Worm (Caenorhabditis elegans) whole organism, L4 larva: Measurements from ENCODE around the gene air-1.

Source experiments
- F10B5.3 ChIP-seq: sonication (generic microtip); optimal IDR thresholded peaks from 2 replicates; lab custom pipeline; 2016; ENCODE audit warnings: mild to moderate bottlenecking, missing genetic modification characterization, missing compliant biosample characterization
- F26F4.8 ChIP-seq: fragments of 200-800 bp; sonication (Bioruptor generic); conservative IDR thresholded peaks from 2 replicates; pipeline ENCODE4 v1.3.6; 2022; ENCODE audit warnings: missing genetic modification characterization, missing compliant biosample characterization
- F37D6.2 ChIP-seq: sonication (generic microtip); optimal IDR thresholded peaks from 2 replicates; lab custom pipeline; 2016; ENCODE audit warnings: mild to moderate bottlenecking, missing genetic modification characterization, missing compliant biosample characterization
- F44E2.7 ChIP-seq: fragments of 200-800 bp; sonication (Bioruptor generic); IDR thresholded peaks from 2 replicates; pipeline ENCODE4 v2.1.2; 2022; ENCODE audit warnings: missing genetic modification characterization, missing compliant biosample characterization
- Y48G9A.11 ChIP-seq: fragments of 200-800 bp; sonication (Bioruptor generic); IDR thresholded peaks from 2 replicates; pipeline ENCODE4 v1.3.6; 2022; ENCODE audit warnings: missing genetic modification reagents, missing genetic modification characterization, missing compliant biosample characterization
- Y5F2A.4 ChIP-seq: fragments of 200-800 bp; sonication (Bioruptor generic); optimal IDR thresholded peaks from 2 replicates; lab custom pipeline; 2018; ENCODE audit warnings: mild to moderate bottlenecking, missing genetic modification characterization, missing compliant biosample characterization
- aha-1 ChIP-seq: fragments of 150-350 bp; peaks from one replicate; lab custom pipeline; 2014; ENCODE audit warnings: missing biosample characterization, missing genetic modification characterization
- arid-1 ChIP-seq: fragments of 200-800 bp; sonication (Bioruptor generic); conservative IDR thresholded peaks from 2 replicates; pipeline ENCODE4 v1.3.6; 2022; ENCODE audit warnings: missing genetic modification reagents, missing genetic modification characterization, missing compliant biosample characterization
- ceh-20 ChIP-seq: fragments of 200-800 bp; sonication (Bioruptor generic); IDR thresholded peaks from 2 replicates; pipeline ENCODE4 v1.3.6; 2022; ENCODE audit warnings: missing genetic modification reagents, missing genetic modification characterization, missing compliant biosample characterization
- ceh-32 ChIP-seq: sonication (generic microtip); optimal IDR thresholded peaks from 2 replicates; lab custom pipeline; 2016; ENCODE audit warnings: mild to moderate bottlenecking, missing genetic modification characterization, missing compliant biosample characterization; ENCODE audit not compliant: poor library complexity
- ceh-44 ChIP-seq: fragments of 200-800 bp; sonication (Bioruptor generic); IDR thresholded peaks from 2 replicates; pipeline ENCODE4 v1.3.6; 2022; ENCODE audit warnings: missing genetic modification reagents, missing genetic modification characterization, missing compliant biosample characterization
- ceh-62 ChIP-seq: sonication (generic microtip); optimal IDR thresholded peaks from 2 replicates; lab custom pipeline; 2017; ENCODE audit warnings: missing biosample characterization, missing genetic modification characterization
- daf-16 ChIP-seq, 3 experiments: sonication (generic microtip); optimal IDR thresholded peaks; 2 replicates each; lab custom pipeline; 2016 to 2017; ENCODE audit warnings: missing genetic modification characterization in 3 of 3, missing genetic modification reagents in 3 of 3, mild to moderate bottlenecking in 2 of 3, missing compliant biosample characterization in 2 of 3, missing biosample characterization in 1 of 3, moderate library complexity in 1 of 3
- dmd-6 ChIP-seq: fragments of 200-800 bp; sonication (Bioruptor generic); IDR thresholded peaks from 2 replicates; pipeline ENCODE4 v1.3.6; 2022; ENCODE audit warnings: missing genetic modification reagents, missing genetic modification characterization, missing compliant biosample characterization
- dpl-1 ChIP-seq: fragments of 150-350 bp; optimal IDR thresholded peaks from 2 replicates; lab custom pipeline; 2014; ENCODE audit warnings: missing biosample characterization, missing genetic modification reagents, missing genetic modification characterization
- dve-1 ChIP-seq: sonication (generic microtip); optimal IDR thresholded peaks from 2 replicates; lab custom pipeline; 2017; ENCODE audit warnings: antibody characterized with exemption, mild to moderate bottlenecking, missing genetic modification characterization, missing compliant biosample characterization; ENCODE audit not compliant: insufficient read depth
- gei-8 ChIP-seq: fragments of 200-800 bp; sonication (Bioruptor generic); optimal IDR thresholded peaks from 2 replicates; lab custom pipeline; 2018; ENCODE audit warnings: mild to moderate bottlenecking, missing genetic modification characterization, missing compliant biosample characterization
- hif-1 ChIP-seq, 2 experiments: sonication (generic microtip); optimal IDR thresholded peaks; 2 replicates each; lab custom pipeline; 2016 to 2017; ENCODE audit warnings: missing compliant biosample characterization in 2 of 2, missing genetic modification characterization in 2 of 2, missing genetic modification reagents in 2 of 2, missing genotype in 2 of 2, mild to moderate bottlenecking in 1 of 2
- hlh-11 ChIP-seq: fragments of 200-800 bp; sonication (Bioruptor generic); optimal IDR thresholded peaks from 2 replicates; lab custom pipeline; 2018; ENCODE audit warnings: mild to moderate bottlenecking, missing genetic modification characterization, missing compliant biosample characterization
- jun-1 ChIP-seq: fragments of 150-350 bp; optimal IDR thresholded peaks from 2 replicates; lab custom pipeline; 2014; ENCODE audit warnings: missing biosample characterization, missing genetic modification reagents, missing genetic modification characterization
- lin-1 ChIP-seq: fragments of 200-800 bp; sonication (Bioruptor generic); IDR thresholded peaks from 2 replicates; pipeline ENCODE4 v1.3.6; 2022; ENCODE audit warnings: missing genetic modification reagents, missing genetic modification characterization, missing compliant biosample characterization
- lir-3 ChIP-seq: sonication (generic microtip); optimal IDR thresholded peaks from 2 replicates; lab custom pipeline; 2016; ENCODE audit warnings: mild to moderate bottlenecking, missing genetic modification characterization, missing compliant biosample characterization
- lsy-2 ChIP-seq, 2 experiments: fragments of 150-350 bp in 1 of 2; sonication (generic microtip) in 1 of 2; optimal IDR thresholded peaks; 2 replicates each; lab custom pipeline; 2014 to 2017; ENCODE audit warnings: missing biosample characterization in 2 of 2, missing genetic modification characterization in 2 of 2
- mdt-29 ChIP-seq: fragments of 200-800 bp; sonication (Bioruptor generic); IDR thresholded peaks from 2 replicates; pipeline ENCODE4 v1.3.6; 2022; ENCODE audit warnings: missing genetic modification reagents, missing genetic modification characterization, missing compliant biosample characterization
- mxl-3 ChIP-seq: fragments of 200-800 bp; sonication (Bioruptor generic); optimal IDR thresholded peaks from 2 replicates; lab custom pipeline; 2018; ENCODE audit warnings: mild to moderate bottlenecking, missing genetic modification characterization, missing compliant biosample characterization
- nhr-111 ChIP-seq: fragments of 200-800 bp; sonication (Bioruptor generic); optimal IDR thresholded peaks from 2 replicates; lab custom pipeline; 2018; ENCODE audit warnings: mild to moderate bottlenecking, missing genetic modification characterization, missing compliant biosample characterization
- nhr-28 ChIP-seq: fragments of 150-350 bp; optimal IDR thresholded peaks from 2 replicates; lab custom pipeline; 2014; ENCODE audit warnings: missing biosample characterization, missing genetic modification characterization
- nhr-41 ChIP-seq: fragments of 200-800 bp; sonication (Bioruptor generic); IDR thresholded peaks from 2 replicates; pipeline ENCODE4 v1.3.6; 2022; ENCODE audit warnings: missing genetic modification reagents, missing genetic modification characterization, missing compliant biosample characterization
- nhr-42 ChIP-seq: fragments of 200-800 bp; sonication (Bioruptor generic); IDR thresholded peaks from 2 replicates; pipeline ENCODE4 v1.3.6; 2022; ENCODE audit warnings: missing genetic modification characterization, missing compliant biosample characterization
- nhr-48 ChIP-seq: sonication (generic microtip); optimal IDR thresholded peaks from 2 replicates; lab custom pipeline; 2016; ENCODE audit warnings: mild to moderate bottlenecking, missing genetic modification characterization, missing compliant biosample characterization
- pqm-1 ChIP-seq: sonication (generic microtip); optimal IDR thresholded peaks from 2 replicates; lab custom pipeline; 2017; ENCODE audit warnings: missing biosample characterization, missing genetic modification characterization
- saeg-2 ChIP-seq: fragments of 200-800 bp; sonication (Bioruptor generic); IDR thresholded peaks from 2 replicates; pipeline ENCODE4 v1.3.6; 2022; ENCODE audit warnings: missing genetic modification reagents, missing genetic modification characterization, missing compliant biosample characterization
- sdz-12 ChIP-seq: fragments of 200-800 bp; sonication (Bioruptor generic); optimal IDR thresholded peaks from 2 replicates; lab custom pipeline; 2018; ENCODE audit warnings: mild to moderate bottlenecking, missing genetic modification characterization, missing compliant biosample characterization
- snpc-4 ChIP-seq: fragments of 150-350 bp; optimal IDR thresholded peaks from 2 replicates; lab custom pipeline; 2014; ENCODE audit warnings: missing biosample characterization, missing genetic modification characterization
- unc-62 ChIP-seq, 3 experiments: fragments of 150-350 bp in 1 of 3; sonication (generic microtip); optimal IDR thresholded peaks in 2 of 3; peaks in 1 of 3; 1 replicate in 1 of 3; 2 replicates in 2 of 3; lab custom pipeline; 2014 to 2017; ENCODE audit warnings: missing biosample characterization in 3 of 3, missing genetic modification characterization in 3 of 3, missing genetic modification reagents in 3 of 3, missing genotype in 1 of 3
- vab-7 ChIP-seq: fragments of 200-800 bp; sonication (Bioruptor generic); IDR thresholded peaks from 2 replicates; pipeline ENCODE4 v1.3.6; 2022; ENCODE audit warnings: missing genetic modification reagents, missing genetic modification characterization, missing compliant biosample characterization
- zag-1 ChIP-seq: fragments of 150-350 bp; optimal IDR thresholded peaks from 2 replicates; lab custom pipeline; 2014; ENCODE audit warnings: missing biosample characterization, missing genetic modification characterization
- zfp-2 ChIP-seq: sonication (generic microtip); optimal IDR thresholded peaks from 2 replicates; lab custom pipeline; 2016; ENCODE audit warnings: mild to moderate bottlenecking, missing genetic modification characterization, missing compliant biosample characterization
- zip-11 ChIP-seq: fragments of 200-800 bp; sonication (Bioruptor generic); IDR thresholded peaks from 2 replicates; pipeline ENCODE4 v1.3.6; 2022; ENCODE audit warnings: missing genetic modification characterization, missing compliant biosample characterization
- zip-2 ChIP-seq: fragments of 150-350 bp; optimal IDR thresholded peaks from 2 replicates; lab custom pipeline; 2014; ENCODE audit warnings: missing biosample characterization, missing genetic modification characterization
- ztf-7 ChIP-seq: fragments of 150-350 bp; optimal IDR thresholded peaks from 2 replicates; lab custom pipeline; 2014; ENCODE audit warnings: missing biosample characterization, missing genetic modification characterization

The air-1 gene

ce11 chrV:8210527-8210926 lies 10.8 kb upstream of the air-1 start:
- no peak for TF ChIP-seq zfp-2
- no peak for TF ChIP-seq hif-1 (tag; optimal IDR thresholded peaks at IDR 0.05; lab: Kevin White, UChicago)
- no peak for TF ChIP-seq zag-1 (tag; lab: Kevin White, UChicago)
- TF ChIP-seq lir-3 (tag; lab: Kevin White, UChicago) = no peak
- peak; percentile 41 for TF ChIP-seq aha-1 (tag; lab: Kevin White, UChicago)
- TF ChIP-seq mdt-29 = no peak
- no peak for TF ChIP-seq F37D6.2
- no peak for TF ChIP-seq sdz-12 (GFP tag; lab: Kevin White, UChicago)
- TF ChIP-seq ztf-7 (tag; lab: Kevin White, UChicago) = no peak
- no peak for TF ChIP-seq nhr-111 (GFP tag; lab: Kevin White, UChicago)
- no peak for TF ChIP-seq ceh-32 (tag; lab: Kevin White, UChicago)
- TF ChIP-seq dmd-6 = no peak
- TF ChIP-seq nhr-42 = no peak
- TF ChIP-seq jun-1 (tag; lab: Kevin White, UChicago) = no peak
- TF ChIP-seq F26F4.8 = no peak
- no peak for TF ChIP-seq dpl-1 (GFP tag; lab: Kevin White, UChicago)
- TF ChIP-seq Y48G9A.11 (GFP tag; lab: Robert Waterston, UW) = no peak
- no peak for TF ChIP-seq Y5F2A.4 (GFP tag; lab: Kevin White, UChicago)
- no peak for TF ChIP-seq ceh-44 (GFP tag; lab: Robert Waterston, UW)
- TF ChIP-seq arid-1 (GFP tag; lab: Robert Waterston, UW) = no peak
- TF ChIP-seq lsy-2 (tag; optimal IDR thresholded peaks at IDR 0.05; lab: Kevin White, UChicago) = peak in 1 of 2 experiments; percentile 38
- no peak for TF ChIP-seq gei-8 (GFP tag; lab: Kevin White, UChicago)
- TF ChIP-seq unc-62 (GFP tag; optimal IDR thresholded peaks at IDR 0.05 in 1 of 2; lab: Kevin White, UChicago) = peak in 1 of 2 experiments; percentile 91
- TF ChIP-seq unc-62 (tag; optimal IDR thresholded peaks at IDR 0.05; lab: Kevin White, UChicago) = no peak
- TF ChIP-seq zip-2 (tag; lab: Kevin White, UChicago) = no peak

ce11 chrV:8211993-8212392 lies 9.3 kb upstream of the air-1 start:
- TF ChIP-seq saeg-2 = 0 out of 2 replicates have a peak, but pooled peaks have one; percentile 21
- no peak for TF ChIP-seq zip-11
- no peak for TF ChIP-seq ceh-20

ce11 chrV:8212816-8213215 lies 8.5 kb upstream of the air-1 start:
- no peak for TF ChIP-seq daf-16 (GFP tag; optimal IDR thresholded peaks at IDR 0.05; lab: Kevin White, UChicago)
- peak; percentile 79 for TF ChIP-seq daf-16 (tag; optimal IDR thresholded peaks at IDR 0.05; lab: Kevin White, UChicago)
- TF ChIP-seq F44E2.7 (GFP tag; lab: Robert Waterston, UW) = no peak
- TF ChIP-seq F10B5.3 = no peak
- TF ChIP-seq hlh-11 (tag; lab: Kevin White, UChicago) = peak; percentile 55
- TF ChIP-seq snpc-4 (tag; lab: Kevin White, UChicago) = no peak
- no peak for TF ChIP-seq lin-1 (GFP tag; lab: Robert Waterston, UW)
- TF ChIP-seq dve-1 (tag; lab: Kevin White, UChicago) = peak; percentile 51
- no peak for TF ChIP-seq ceh-32 (tag; lab: Kevin White, UChicago)
- peak; percentile 9 for TF ChIP-seq nhr-48 (tag; lab: Kevin White, UChicago)
- TF ChIP-seq nhr-41 (GFP tag; lab: Robert Waterston, UW) = no peak
- peak; percentile 92 for TF ChIP-seq pqm-1
- peak; percentile 68 for TF ChIP-seq nhr-28 (tag; lab: Kevin White, UChicago)
- no peak for TF ChIP-seq mxl-3 (GFP tag; lab: Kevin White, UChicago)
- peak; percentile 59 for TF ChIP-seq dmd-6
- TF ChIP-seq F37D6.2 = no peak
- TF ChIP-seq ceh-62 (tag; lab: Kevin White, UChicago) = no peak
- no peak for TF ChIP-seq vab-7 (GFP tag; lab: Robert Waterston, UW)
- TF ChIP-seq zfp-2 = no peak
